Worm (Caenorhabditis elegans) whole organism, L3 larva: ENCODE data around the gene R12B2.13.
A peak's percentile ranks its signal among the peaks of the same experiment; 100 is the strongest.

Experiments
- R02D3.7 ChIP-seq: fragments of 150-350 bp; optimal IDR thresholded peaks from 2 replicates; lab custom pipeline; 2014; ENCODE audit warnings: missing biosample characterization, missing genetic modification characterization
- aly-2 ChIP-seq: fragments of 150-350 bp; optimal IDR thresholded peaks from 2 replicates; lab custom pipeline; 2014; ENCODE audit warnings: missing biosample characterization, missing genetic modification characterization
- ama-1 ChIP-seq: fragments of 150-350 bp; optimal IDR thresholded peaks from 2 replicates; lab custom pipeline; 2018
- ceh-16 ChIP-seq: sonication (generic microtip); optimal IDR thresholded peaks from 2 replicates; lab custom pipeline; 2017; ENCODE audit warnings: missing biosample characterization, missing genetic modification characterization
- ceh-28 ChIP-seq: fragments of 150-350 bp; optimal IDR thresholded peaks from 2 replicates; lab custom pipeline; 2014; ENCODE audit warnings: missing biosample characterization, missing genetic modification reagents, missing genetic modification characterization
- ceh-82 ChIP-seq: fragments of 150-350 bp; optimal IDR thresholded peaks from 2 replicates; lab custom pipeline; 2014; ENCODE audit warnings: missing biosample characterization, missing genetic modification characterization
- ceh-9 ChIP-seq: sonication (generic microtip); optimal IDR thresholded peaks from 2 replicates; lab custom pipeline; 2018; ENCODE audit warnings: missing biosample characterization, missing genetic modification characterization
- egl-27 ChIP-seq: sonication (generic microtip); optimal IDR thresholded peaks from 4 replicates; lab custom pipeline; 2017; ENCODE audit warnings: missing biosample characterization, missing genetic modification reagents, missing genetic modification characterization
- egl-5 ChIP-seq: fragments of 150-350 bp; optimal IDR thresholded peaks from 2 replicates; lab custom pipeline; 2017; ENCODE audit warnings: missing biosample characterization, missing genetic modification reagents, missing genetic modification characterization, inconsistent platforms
- elt-1 ChIP-seq: fragments of 150-350 bp; optimal IDR thresholded peaks from 2 replicates; lab custom pipeline; 2014; ENCODE audit warnings: missing biosample characterization, missing genetic modification characterization
- elt-2 ChIP-seq: sonication (generic microtip); optimal IDR thresholded peaks from 2 replicates; lab custom pipeline; 2016; ENCODE audit warnings: missing genetic modification reagents, mild to moderate bottlenecking, missing genetic modification characterization, missing compliant biosample characterization
- elt-3 ChIP-seq, 3 experiments: fragments of 150-350 bp in 1 of 3; sonication (generic microtip) in 2 of 3; optimal IDR thresholded peaks; 2 replicates in 2 of 3; 4 replicates in 1 of 3; lab custom pipeline; 2014 to 2017; ENCODE audit warnings: missing biosample characterization in 3 of 3, missing genetic modification characterization in 3 of 3
- fkh-10 ChIP-seq: sonication (generic microtip); optimal IDR thresholded peaks from 2 replicates; lab custom pipeline; 2017; ENCODE audit warnings: missing biosample characterization, missing genetic modification reagents, missing genetic modification characterization
- fkh-2 ChIP-seq: fragments of 150-350 bp; optimal IDR thresholded peaks from 2 replicates; lab custom pipeline; 2014; ENCODE audit warnings: missing biosample characterization, missing genetic modification reagents, missing genetic modification characterization
- fos-1 ChIP-seq: fragments of 150-350 bp; optimal IDR thresholded peaks from 2 replicates; lab custom pipeline; 2014; ENCODE audit warnings: missing biosample characterization, missing genetic modification characterization
- hmg-11 ChIP-seq: sonication (generic microtip); optimal IDR thresholded peaks from 2 replicates; lab custom pipeline; 2016; ENCODE audit warnings: missing genetic modification characterization, missing compliant biosample characterization
- jun-1 ChIP-seq: fragments of 150-350 bp; optimal IDR thresholded peaks from 2 replicates; lab custom pipeline; 2014; ENCODE audit warnings: missing biosample characterization, missing genetic modification reagents, missing genetic modification characterization
- lin-15B ChIP-seq: fragments of 150-350 bp; optimal IDR thresholded peaks from 2 replicates; lab custom pipeline; 2014; ENCODE audit warnings: missing biosample characterization, missing genetic modification characterization
- mdl-1 ChIP-seq: fragments of 150-350 bp; optimal IDR thresholded peaks from 2 replicates; lab custom pipeline; 2014; ENCODE audit warnings: missing biosample characterization, missing genetic modification characterization
- mml-1 ChIP-seq: fragments of 150-350 bp; sonication (generic microtip); optimal IDR thresholded peaks from 3 replicates; lab custom pipeline; 2014; ENCODE audit warnings: missing biosample characterization, missing genetic modification characterization
- nfya-1 ChIP-seq: sonication (generic microtip); optimal IDR thresholded peaks from 2 replicates; lab custom pipeline; 2017; ENCODE audit warnings: missing genetic modification characterization, mild to moderate bottlenecking, missing compliant biosample characterization, antibody characterized with exemption, moderate library complexity; ENCODE audit not compliant: insufficient read depth
- nhr-11 ChIP-seq: fragments of 150-350 bp; optimal IDR thresholded peaks from 2 replicates; lab custom pipeline; 2014; ENCODE audit warnings: missing biosample characterization, missing genetic modification characterization
- nhr-12 ChIP-seq: fragments of 150-350 bp; optimal IDR thresholded peaks from 2 replicates; lab custom pipeline; 2014; ENCODE audit warnings: missing biosample characterization, missing genetic modification characterization
- nhr-23 ChIP-seq: fragments of 150-350 bp; optimal IDR thresholded peaks from 2 replicates; lab custom pipeline; 2014; ENCODE audit warnings: missing biosample characterization, missing genetic modification reagents, missing genetic modification characterization
- nhr-28 ChIP-seq: fragments of 150-350 bp; optimal IDR thresholded peaks from 2 replicates; lab custom pipeline; 2014; ENCODE audit warnings: missing biosample characterization, missing genetic modification characterization
- nhr-43 ChIP-seq: sonication (generic microtip); optimal IDR thresholded peaks from 2 replicates; lab custom pipeline; 2016; ENCODE audit warnings: mild to moderate bottlenecking, missing genetic modification characterization, missing compliant biosample characterization; ENCODE audit not compliant: poor library complexity, severe bottlenecking
- nhr-67 ChIP-seq: fragments of 150-350 bp; optimal IDR thresholded peaks from 2 replicates; lab custom pipeline; 2014; ENCODE audit warnings: missing biosample characterization, missing genetic modification characterization
- nhr-76 ChIP-seq: fragments of 150-350 bp; sonication (generic microtip); optimal IDR thresholded peaks from 5 replicates; lab custom pipeline; 2014; ENCODE audit warnings: missing biosample characterization, missing genetic modification characterization
- pha-4 ChIP-seq: fragments of 150-350 bp; optimal IDR thresholded peaks from 2 replicates; lab custom pipeline; 2014; ENCODE audit warnings: missing biosample characterization, missing genetic modification reagents, missing genetic modification characterization
- snpc-4 ChIP-seq: fragments of 150-350 bp; optimal IDR thresholded peaks from 2 replicates; lab custom pipeline; 2014; ENCODE audit warnings: missing biosample characterization, missing genetic modification characterization
- tbx-2 ChIP-seq: sonication (generic microtip); optimal IDR thresholded peaks from 2 replicates; lab custom pipeline; 2016; ENCODE audit warnings: mild to moderate bottlenecking, missing genetic modification characterization, missing compliant biosample characterization
- unc-39 ChIP-seq: sonication (generic microtip); optimal IDR thresholded peaks from 4 replicates; lab custom pipeline; 2017; ENCODE audit warnings: missing biosample characterization, missing genetic modification characterization
- zag-1 ChIP-seq: fragments of 150-350 bp; optimal IDR thresholded peaks from 2 replicates; lab custom pipeline; 2014; ENCODE audit warnings: missing biosample characterization, missing genetic modification characterization
- ztf-11 ChIP-seq: fragments of 150-350 bp; optimal IDR thresholded peaks from 2 replicates; lab custom pipeline; 2014; ENCODE audit warnings: missing biosample characterization, missing genetic modification characterization
- ztf-4 ChIP-seq: fragments of 150-350 bp; optimal IDR thresholded peaks from 2 replicates; lab custom pipeline; 2014; ENCODE audit warnings: missing biosample characterization, missing genetic modification characterization

Gene R12B2.13

DNA sequence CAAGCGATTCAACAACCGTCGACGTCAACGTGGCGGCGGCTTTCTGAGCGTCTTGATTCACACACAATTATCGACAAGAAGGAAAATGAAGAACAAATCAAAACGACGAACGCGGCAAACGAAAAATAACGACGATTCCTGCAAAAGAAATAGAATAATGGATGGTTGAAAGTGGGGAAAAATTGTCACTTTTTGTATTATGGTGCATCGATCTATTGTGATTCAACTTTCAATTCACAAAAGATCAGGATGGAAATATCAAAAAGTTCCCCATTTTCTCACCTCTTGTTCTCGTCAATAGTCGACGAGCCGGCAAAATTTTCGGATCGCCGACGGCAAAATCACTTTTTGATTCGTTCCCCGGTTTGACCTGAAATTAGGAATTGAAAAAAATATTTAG, at the start of gene R12B2.13, which contains the start of gene mdt-15:
TSS of gene R12B2.13 (minus strand) at position 101 of the 400 bp plus-strand sequence.
TSS of gene mdt-15 (minus strand) at position 376 of the 400 bp plus-strand sequence.
- no peak for TF ChIP-seq ztf-4
- TF ChIP-seq tbx-2 (tag; lab: Kevin White, UChicago): no peak
- TF ChIP-seq nhr-76 (tag; lab: Kevin White, UChicago): no peak
- no peak for TF ChIP-seq egl-5 (tag; lab: Kevin White, UChicago)
- no peak for TF ChIP-seq ceh-82 (tag; lab: Kevin White, UChicago)
- TF ChIP-seq nhr-28 (tag; lab: Kevin White, UChicago): no peak
- no peak for TF ChIP-seq nhr-67
- no peak for TF ChIP-seq jun-1 (tag; lab: Kevin White, UChicago)
- TF ChIP-seq zag-1 (tag; lab: Kevin White, UChicago): no peak
- TF ChIP-seq hmg-11 (tag; lab: Kevin White, UChicago): no peak
- TF ChIP-seq mml-1 (tag; lab: Kevin White, UChicago): no peak
- no peak for TF ChIP-seq fkh-2 (tag; lab: Kevin White, UChicago)
- no peak for TF ChIP-seq unc-39 (tag; lab: Kevin White, UChicago)
- no peak for TF ChIP-seq fos-1
- TF ChIP-seq R02D3.7: no peak

DNA sequence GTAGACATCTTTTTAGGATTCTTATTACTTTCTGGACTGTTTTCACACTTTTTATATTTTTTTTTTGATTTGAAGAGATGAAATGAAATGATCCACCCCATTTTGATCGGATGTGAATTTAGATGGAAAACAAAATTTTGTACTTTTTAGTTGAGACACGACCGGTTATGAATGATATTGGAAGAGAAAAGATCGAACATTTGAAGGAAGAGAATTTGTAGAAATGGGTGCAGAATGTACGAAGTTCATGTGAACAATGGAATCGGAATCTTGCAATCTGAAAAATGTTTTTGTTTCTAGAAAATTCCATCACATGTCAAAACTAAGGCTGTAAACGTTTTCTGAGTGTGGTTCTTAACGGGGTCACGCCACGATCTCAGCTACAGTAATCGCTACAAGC, 49.5 kb upstream of the R12B2.13 start, which contains the start of gene F01F1.14:
TSS of gene F01F1.14 (minus strand) at position 101 of the 400 bp plus-strand sequence.
- TF ChIP-seq unc-39 (tag; lab: Kevin White, UChicago) (no peak), fos-1 (no peak), nhr-43 (tag; lab: Kevin White, UChicago) (no peak), elt-3 (tag; optimal IDR thresholded peaks at IDR 0.05; lab: Kevin White, UChicago) (no peak), R02D3.7 (no peak), nhr-11 (tag; lab: Kevin White, UChicago) (no peak), ztf-11 (tag; lab: Kevin White, UChicago) (no peak), tbx-2 (tag; lab: Kevin White, UChicago) (no peak)
- TF ChIP-seq, all 47 proteins: peak for 0

DNA sequence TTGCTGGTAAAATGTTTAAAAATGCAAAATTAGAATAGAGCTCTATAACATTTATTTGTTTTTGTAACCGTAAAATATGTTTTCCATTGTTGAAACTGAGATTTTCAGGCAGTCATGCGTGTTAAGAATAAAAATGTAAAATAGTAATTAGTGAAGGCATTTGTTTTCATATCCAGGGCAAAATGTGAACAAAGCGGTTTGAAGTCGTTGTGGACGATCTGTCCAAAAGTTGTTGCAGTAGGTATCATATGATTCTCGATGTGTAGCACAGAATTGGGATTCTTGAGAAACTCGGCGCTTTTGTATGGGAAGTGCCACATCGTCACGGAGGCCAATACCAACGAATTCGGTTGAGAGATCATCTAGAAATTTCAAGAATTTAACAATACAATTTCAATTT, 49.0 kb upstream of the R12B2.13 start:
- no peak for TF ChIP-seq ztf-4
- TF ChIP-seq fkh-10: no peak
- TF ChIP-seq ama-1 (lab: Kevin White, UChicago): peak; percentile 17
- no peak for TF ChIP-seq unc-39 (tag; lab: Kevin White, UChicago)
- no peak for TF ChIP-seq aly-2 (tag; lab: Kevin White, UChicago)
- no peak for TF ChIP-seq nhr-43 (tag; lab: Kevin White, UChicago)
- TF ChIP-seq pha-4: no peak
- TF ChIP-seq nhr-12 (tag; lab: Kevin White, UChicago): no peak
- TF ChIP-seq tbx-2 (tag; lab: Kevin White, UChicago): no peak

DNA sequence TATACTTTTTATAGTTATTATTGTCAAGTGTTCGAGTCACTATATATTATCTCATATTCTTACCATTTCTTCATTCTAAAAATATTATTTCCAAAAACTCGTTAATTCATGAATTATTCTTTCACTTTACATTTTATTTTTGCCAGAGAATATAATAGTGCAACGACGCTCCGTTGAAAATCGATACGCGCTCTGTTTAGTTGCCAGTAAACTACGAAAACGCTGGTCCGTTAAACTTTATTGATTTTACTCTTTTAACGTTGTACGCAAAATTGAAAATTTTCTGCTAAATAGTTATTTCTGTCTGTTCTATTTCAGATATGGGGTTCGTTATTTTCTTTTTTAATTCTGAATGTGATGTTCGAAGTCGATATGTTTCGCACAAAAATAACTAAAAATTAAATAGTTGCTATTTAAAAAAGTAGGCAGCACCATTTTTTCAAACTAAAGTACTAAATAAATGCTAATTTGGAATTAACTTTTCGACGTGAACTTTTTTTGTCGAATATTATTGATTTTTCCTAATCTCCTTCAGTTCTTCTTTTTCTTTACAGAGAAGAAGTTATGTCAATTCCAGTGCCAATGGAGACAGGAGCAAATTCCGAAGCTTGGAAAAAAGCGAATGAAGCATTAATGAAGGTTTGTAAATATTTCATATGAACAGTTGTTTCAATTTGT, 46.2 kb upstream of the R12B2.13 start, which contains the start of gene hpo-10:
TSS of gene hpo-10 (plus strand) at position 199 of the 678 bp plus-strand sequence.
- TF ChIP-seq mml-1 (tag; lab: Kevin White, UChicago) (no peak), ceh-82 (tag; lab: Kevin White, UChicago) (no peak), hmg-11 (tag; lab: Kevin White, UChicago) (no peak), mdl-1 (tag; lab: Kevin White, UChicago) (no peak), nhr-28 (tag; lab: Kevin White, UChicago) (no peak), nfya-1 (tag; lab: Kevin White, UChicago) (peak; percentile 51), elt-1 (no peak), fos-1 (no peak), lin-15B (tag; lab: Kevin White, UChicago) (peak; percentile 23), unc-39 (tag; lab: Kevin White, UChicago) (no peak), aly-2 (tag; lab: Kevin White, UChicago) (no peak), egl-27 (tag; lab: Kevin White, UChicago) (no peak), ceh-9 (tag; lab: Kevin White, UChicago) (no peak), nhr-12 (tag; lab: Kevin White, UChicago) (no peak), ama-1 (lab: Kevin White, UChicago) (peak; percentile 63), snpc-4 (peak; percentile 19), ceh-28 (tag; lab: Kevin White, UChicago) (peak; percentile 52), ceh-16 (tag; lab: Kevin White, UChicago) (no peak), elt-2 (tag; lab: Kevin White, UChicago) (peak; percentile 20), tbx-2 (tag; lab: Kevin White, UChicago) (no peak), nhr-23 (tag; lab: Kevin White, UChicago) (peak; percentile 24)
